Worm (Caenorhabditis elegans) whole organism, L4/young adult: ENCODE results near the gene Y97E10AR.2.

Experiments used
- W03F9.2 ChIP-seq: fragments of 150-350 bp; optimal IDR thresholded peaks from 2 replicates; lab custom pipeline; 2014; ENCODE audit warnings: missing biosample characterization, missing genetic modification characterization
- dao-5 ChIP-seq: sonication (generic microtip); optimal IDR thresholded peaks from 2 replicates; lab custom pipeline; 2016; ENCODE audit warnings: missing genotype, missing genetic modification characterization, moderate library complexity, missing compliant biosample characterization
- him-1 ChIP-seq: sonication (generic microtip); optimal IDR thresholded peaks from 2 replicates; lab custom pipeline; 2016; ENCODE audit warnings: missing genotype, missing genetic modification reagents, missing genetic modification characterization, missing compliant biosample characterization

Gene Y97E10AR.2

DNA sequence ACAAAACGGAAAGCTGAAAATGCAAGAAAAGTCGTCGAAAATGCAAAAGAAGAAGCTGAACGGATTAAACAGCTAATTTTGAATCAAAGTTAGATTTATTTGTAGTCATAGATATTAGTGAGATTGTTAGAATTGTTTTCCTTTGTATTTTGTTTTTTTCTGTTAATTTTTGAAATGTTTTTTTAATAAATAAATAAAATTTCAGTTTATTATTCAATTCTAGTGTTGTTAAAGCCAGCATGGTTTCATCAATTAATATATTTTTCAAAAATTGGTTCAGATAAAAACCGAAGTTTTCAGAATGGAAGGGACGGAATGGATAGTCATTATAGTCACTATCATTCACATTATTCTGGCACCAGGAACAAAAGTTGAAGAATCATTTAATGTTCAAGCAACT lies 38.8 kb downstream of the Y97E10AR.2 start, which contains the start of gene algn-12:
algn-12 (plus strand) TSS at position 301 of the 400 bp plus-strand sequence.
- no peak for TF ChIP-seq W03F9.2 (tag; lab: Kevin White, UChicago)
- TF ChIP-seq dao-5: no peak
- no peak for TF ChIP-seq him-1 (tag; lab: Kevin White, UChicago)

DNA sequence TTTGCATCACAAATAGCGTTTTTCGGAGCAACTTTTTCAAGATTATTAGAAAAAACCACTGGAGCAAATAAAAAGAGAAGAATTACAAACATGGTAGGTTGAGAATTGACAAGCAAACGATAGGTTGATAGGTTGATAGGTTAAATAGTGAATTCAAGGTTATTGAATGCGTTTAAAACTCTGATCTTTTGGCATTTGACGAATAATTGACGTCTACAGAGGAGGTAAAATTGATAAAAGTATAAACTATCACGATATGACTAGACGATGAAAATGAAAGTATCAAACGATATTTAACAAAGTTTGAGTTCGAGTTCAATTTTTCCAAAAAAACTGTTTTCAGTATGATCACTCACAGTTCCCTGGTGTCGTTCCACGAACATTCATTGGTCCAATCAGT lies 40.0 kb downstream of the Y97E10AR.2 start, which contains the start of gene ZC513.14:
ZC513.14 (minus strand) TSS at position 101 of the 400 bp plus-strand sequence.
- no peak for TF ChIP-seq W03F9.2 (tag; lab: Kevin White, UChicago)
- no peak for TF ChIP-seq dao-5
- TF ChIP-seq him-1 (tag; lab: Kevin White, UChicago): no peak

DNA sequence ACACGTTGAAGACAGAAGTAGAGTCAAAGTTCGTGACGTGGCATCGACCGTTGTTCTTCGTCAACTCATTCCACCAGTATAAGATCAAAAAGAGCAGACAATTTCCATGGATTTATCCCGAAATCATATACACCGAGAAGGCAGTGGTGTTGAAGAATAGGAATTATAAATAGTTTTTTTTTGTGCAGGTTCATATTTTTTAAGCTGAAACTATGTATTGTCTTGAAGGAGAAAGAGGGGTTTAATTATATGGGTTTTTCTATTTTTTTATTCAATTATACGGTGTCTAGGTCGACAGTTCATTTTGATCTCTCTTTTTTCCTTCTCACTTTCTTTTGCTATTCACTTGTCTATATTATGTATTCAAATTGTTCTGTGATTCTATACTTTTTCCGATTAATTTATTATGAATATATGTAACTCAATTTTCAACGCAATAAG lies 43.1 kb downstream of the Y97E10AR.2 start:
- TF ChIP-seq dao-5 (no peak), W03F9.2 (tag; lab: Kevin White, UChicago) (no peak), him-1 (tag; lab: Kevin White, UChicago) (no peak)

DNA sequence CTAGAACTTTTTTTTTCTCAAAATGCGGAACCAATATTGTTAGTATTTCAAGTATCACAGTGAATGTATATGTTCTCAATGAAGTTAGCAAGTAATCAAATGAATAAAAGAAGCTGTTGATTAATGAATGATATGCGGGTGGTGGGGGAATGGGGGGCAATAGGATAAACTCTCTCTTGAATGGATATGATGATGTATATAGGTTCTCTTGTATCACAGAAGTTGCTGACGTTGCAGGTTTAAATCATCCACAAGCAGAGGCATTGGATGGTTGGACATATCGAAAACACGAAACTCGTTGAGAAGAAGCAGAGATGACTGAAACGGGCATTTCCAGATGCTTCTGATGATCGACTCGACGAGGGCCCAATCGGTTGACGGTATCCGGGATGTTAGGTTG lies 43.6 kb downstream of the Y97E10AR.2 start:
- TF ChIP-seq W03F9.2 (tag; lab: Kevin White, UChicago): no peak
- no peak for TF ChIP-seq dao-5
- TF ChIP-seq him-1 (tag; lab: Kevin White, UChicago): no peak

DNA sequence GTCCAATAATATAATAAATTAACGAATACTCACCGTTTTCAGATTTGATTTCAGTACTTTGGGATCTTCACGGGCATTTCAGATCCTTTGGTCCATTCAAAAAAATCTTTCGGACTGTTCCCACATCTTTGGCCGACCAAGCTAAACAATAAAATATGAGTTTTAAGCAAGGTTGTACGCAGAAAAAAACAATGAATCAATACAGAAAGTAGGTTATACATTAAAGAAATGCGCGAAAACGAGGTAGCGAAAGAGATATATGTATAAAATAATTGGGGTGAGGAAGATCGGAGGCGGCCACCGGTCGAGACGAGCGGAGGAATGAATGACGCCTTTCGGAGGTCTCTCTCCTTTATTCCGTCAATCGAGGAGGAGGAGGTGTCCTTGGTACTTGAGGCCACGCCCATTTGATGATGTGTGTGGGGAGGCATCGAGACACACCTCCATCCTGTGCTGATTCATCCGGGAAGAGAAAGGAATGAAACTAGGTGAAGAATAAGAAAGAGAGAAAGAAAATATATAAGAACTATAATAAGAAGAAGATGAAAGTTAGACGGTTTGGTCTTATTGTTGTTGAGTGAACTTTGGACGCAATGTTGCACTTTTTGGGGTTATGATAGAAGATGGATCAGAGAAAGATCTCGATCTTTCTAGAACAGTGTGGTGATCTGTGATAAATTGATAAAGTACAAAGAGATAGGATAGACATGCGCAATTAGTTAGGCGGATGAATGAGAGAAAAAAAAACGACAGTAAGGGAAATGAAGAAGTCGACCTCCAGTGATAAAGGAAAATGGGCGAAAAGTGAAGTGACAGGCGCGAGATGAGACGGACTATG lies 44.5 kb downstream of the Y97E10AR.2 start:
- TF ChIP-seq W03F9.2 (tag; lab: Kevin White, UChicago) (no peak), him-1 (tag; lab: Kevin White, UChicago) (no peak), dao-5 (no peak)

DNA sequence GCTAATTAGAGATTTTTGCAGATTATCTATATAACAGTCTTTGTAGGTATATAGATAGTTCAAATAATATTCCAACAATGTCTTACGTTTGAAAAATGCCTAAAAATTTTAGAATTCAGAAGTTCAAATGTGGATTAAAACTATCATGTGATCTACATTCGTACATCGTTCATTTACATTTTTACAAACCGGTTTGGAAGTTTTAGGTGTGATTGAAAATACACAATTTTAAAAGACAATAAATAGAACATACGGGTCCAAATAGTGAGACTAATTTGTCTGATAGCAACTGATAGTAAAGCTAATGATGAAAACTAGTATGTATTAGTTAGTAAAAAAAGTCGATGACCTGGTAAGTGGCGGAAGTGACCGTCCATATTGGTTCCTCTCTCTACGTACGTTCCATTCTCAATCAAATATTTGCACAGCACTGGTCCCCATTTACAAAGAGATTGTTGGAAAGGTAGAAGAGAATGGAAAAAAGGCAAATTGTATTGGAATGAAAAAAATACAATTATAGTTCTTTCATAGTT lies 45.4 kb downstream of the Y97E10AR.2 start:
- no peak for TF ChIP-seq dao-5

DNA sequence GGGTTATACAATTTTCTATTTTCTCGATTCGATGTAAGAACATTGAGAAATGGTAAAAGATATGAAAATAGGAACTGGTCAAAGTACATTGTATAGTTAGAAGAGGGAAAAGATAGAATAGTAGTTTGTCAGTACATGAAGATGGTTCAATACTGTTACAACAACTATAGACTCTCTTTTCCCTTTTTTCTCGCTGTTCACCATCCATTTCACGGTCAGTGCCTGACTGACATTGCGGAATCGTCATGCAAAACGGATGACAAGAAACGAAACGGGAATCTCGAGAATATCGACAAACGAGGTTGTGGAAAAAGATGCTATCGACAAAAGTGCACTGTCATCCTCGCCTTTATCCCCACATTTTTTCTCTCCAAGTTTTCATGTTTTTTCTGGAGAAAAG lies 47.7 kb downstream of the Y97E10AR.2 start:
- TF ChIP-seq W03F9.2 (tag; lab: Kevin White, UChicago): no peak
- TF ChIP-seq dao-5: no peak
- no peak for TF ChIP-seq him-1 (tag; lab: Kevin White, UChicago)

DNA sequence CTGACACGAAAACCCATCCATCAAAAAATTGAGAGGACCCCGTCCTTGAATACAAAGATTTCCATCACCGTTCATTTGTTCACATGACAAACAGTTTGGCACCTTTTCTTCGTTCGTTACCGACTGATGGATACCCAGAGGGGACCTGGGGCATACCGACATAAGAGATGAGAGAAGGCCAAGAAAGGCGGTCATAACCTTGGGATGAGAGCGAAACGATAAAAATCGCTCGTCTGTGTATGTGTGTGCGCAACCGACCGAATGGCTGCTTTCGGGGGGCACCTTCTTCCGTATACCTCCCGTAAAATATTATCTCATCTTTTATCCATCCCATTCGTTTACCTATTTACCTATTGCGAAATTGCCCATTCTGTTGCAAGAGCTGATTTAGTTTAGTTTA lies 49.0 kb downstream of the Y97E10AR.2 start:
- TF ChIP-seq him-1 (tag; lab: Kevin White, UChicago) (no peak), W03F9.2 (tag; lab: Kevin White, UChicago) (no peak)

DNA sequence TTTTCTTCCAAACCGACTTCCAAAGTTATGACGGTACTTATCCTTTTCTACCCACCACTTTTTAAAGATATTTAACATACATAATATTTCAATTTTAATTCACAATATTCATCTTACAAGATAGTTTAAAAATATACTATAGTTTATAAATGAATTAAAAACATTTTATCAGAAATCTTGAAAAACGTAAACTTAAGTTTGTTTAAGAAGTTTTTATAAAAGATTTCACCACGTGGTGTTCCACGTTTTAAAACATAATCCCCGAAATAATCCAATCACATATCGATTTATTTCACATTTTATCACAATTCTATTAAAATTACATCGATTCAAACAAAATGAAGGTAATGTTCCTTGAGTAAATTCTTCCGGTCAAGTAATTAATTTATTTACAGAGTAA lies 50.7 kb downstream of the Y97E10AR.2 start, which contains the start of gene ZC513.3:
ZC513.3 (plus strand) TSS at position 301 of the 400 bp plus-strand sequence.
- TF ChIP-seq him-1 (tag; lab: Kevin White, UChicago) (no peak), dao-5 (no peak), W03F9.2 (tag; lab: Kevin White, UChicago) (no peak)
